Fruit fly (Drosophila melanogaster) whole organism: Measurements from ENCODE around the gene CG31650.

Experiments used
- CG8478 ChIP-seq: fragments of >200 bp; optimal IDR thresholded peaks from 2 replicates; lab custom pipeline; 2018; ENCODE audit warnings: inconsistent platforms
- Dll ChIP-seq: fragments of >200 bp; optimal IDR thresholded peaks from 2 replicates; lab custom pipeline; 2017
- EcR ChIP-seq, 2 experiments: fragments of >200 bp; optimal IDR thresholded peaks; 2 replicates each; lab custom pipeline; 2017; ENCODE audit warnings: missing biosample characterization in 2 of 2, missing genetic modification characterization in 2 of 2, missing genetic modification reagents in 2 of 2
- pan ChIP-seq: fragments of >200 bp; optimal IDR thresholded peaks from 2 replicates; lab custom pipeline; 2017
- psq ChIP-seq: fragments of >200 bp; optimal IDR thresholded peaks from 2 replicates; lab custom pipeline; 2017
- usp ChIP-seq: fragments of >200 bp; optimal IDR thresholded peaks from 2 replicates; lab custom pipeline; 2017; ENCODE audit warnings: missing biosample characterization, missing genetic modification characterization, mixed read lengths

CG31650 gene

dm6 chr2L:5037402-5037860 lies 7.1 kb downstream of the CG31650 start, which contains the start of the genes CG14042 and SP555:
Gene CG14042 (plus strand): TSS chr2L:5037709.
Gene SP555 (plus strand): TSS chr2L:5037709.
- TF ChIP-seq psq (lab: Kevin White, UChicago) = no peak
- no peak for TF ChIP-seq EcR (GFP tag; optimal IDR thresholded peaks at IDR 0.05; lab: Kevin White, UChicago)
- TF ChIP-seq CG8478 (lab: Kevin White, UChicago) = no peak
- TF ChIP-seq pan = no peak
- no peak for TF ChIP-seq Dll

dm6 chr2L:5036120-5036519 lies 8.4 kb downstream of the CG31650 start:
- TF ChIP-seq pan (no peak), usp (GFP tag; lab: Kevin White, UChicago) (no peak), EcR (GFP tag; optimal IDR thresholded peaks at IDR 0.05; lab: Kevin White, UChicago) (no peak), Dll (no peak), psq (lab: Kevin White, UChicago) (no peak), CG8478 (lab: Kevin White, UChicago) (no peak)

- TF ChIP-seq CG8478 (lab: Kevin White, UChicago) (no peak), pan (no peak), Dll (no peak), EcR (GFP tag; optimal IDR thresholded peaks at IDR 0.05; lab: Kevin White, UChicago) (no peak), usp (GFP tag; lab: Kevin White, UChicago) (no peak), psq (lab: Kevin White, UChicago) (no peak)
Measured at dm6 chr2L:5031886-5032285, 12.6 kb downstream of the CG31650 start.

- TF ChIP-seq usp (GFP tag; lab: Kevin White, UChicago) = no peak
- no peak for TF ChIP-seq pan
- TF ChIP-seq EcR (GFP tag; optimal IDR thresholded peaks at IDR 0.05; lab: Kevin White, UChicago) = no peak
- TF ChIP-seq psq (lab: Kevin White, UChicago) = no peak
- no peak for TF ChIP-seq Dll
- TF ChIP-seq CG8478 (lab: Kevin White, UChicago) = no peak
Measured at dm6 chr2L:5031399-5031798, 13.1 kb downstream of the CG31650 start.

- TF ChIP-seq pan (no peak), psq (lab: Kevin White, UChicago) (no peak), usp (GFP tag; lab: Kevin White, UChicago) (no peak), CG8478 (lab: Kevin White, UChicago) (no peak), EcR (GFP tag; optimal IDR thresholded peaks at IDR 0.05; lab: Kevin White, UChicago) (no peak), Dll (no peak)
Measured at dm6 chr2L:5030535-5030934, 14.0 kb downstream of the CG31650 start.

- no peak for TF ChIP-seq psq (lab: Kevin White, UChicago)
- no peak for TF ChIP-seq CG8478 (lab: Kevin White, UChicago)
- TF ChIP-seq EcR (GFP tag; optimal IDR thresholded peaks at IDR 0.05; lab: Kevin White, UChicago) = no peak
- TF ChIP-seq usp (GFP tag; lab: Kevin White, UChicago) = no peak
- TF ChIP-seq Dll = no peak
- no peak for TF ChIP-seq pan
Measured at dm6 chr2L:5029809-5030108, 14.8 kb downstream of the CG31650 start.

dm6 chr2L:5029049-5029808 lies 15.3 kb downstream of the CG31650 start, which contains the start of gene Col4a1:
Gene Col4a1 (plus strand): TSS chr2L:5029609.
- TF ChIP-seq Dll (no peak), usp (GFP tag; lab: Kevin White, UChicago) (no peak), EcR (GFP tag; optimal IDR thresholded peaks at IDR 0.05; lab: Kevin White, UChicago) (no peak), CG8478 (lab: Kevin White, UChicago) (no peak), psq (lab: Kevin White, UChicago) (no peak), pan (no peak)

dm6 chr2L:5028091-5028490 lies 16.4 kb downstream of the CG31650 start, which contains the start of gene vkg:
Gene vkg (minus strand): TSS chr2L:5028191.
- no peak for TF ChIP-seq usp (GFP tag; lab: Kevin White, UChicago)
- no peak for TF ChIP-seq CG8478 (lab: Kevin White, UChicago)
- TF ChIP-seq Dll = no peak
- TF ChIP-seq pan = no peak
- TF ChIP-seq EcR (GFP tag; optimal IDR thresholded peaks at IDR 0.05; lab: Kevin White, UChicago) = no peak
- TF ChIP-seq psq (lab: Kevin White, UChicago) = no peak

dm6 chr2L:5027321-5028069 lies 17.0 kb downstream of the CG31650 start:
- TF ChIP-seq psq (lab: Kevin White, UChicago) (no peak), CG8478 (lab: Kevin White, UChicago) (no peak), EcR (GFP tag; optimal IDR thresholded peaks at IDR 0.05; lab: Kevin White, UChicago) (no peak), Dll (no peak), pan (no peak), usp (GFP tag; lab: Kevin White, UChicago) (no peak)

- no peak for TF ChIP-seq usp (GFP tag; lab: Kevin White, UChicago)
- no peak for TF ChIP-seq CG8478 (lab: Kevin White, UChicago)
- TF ChIP-seq pan = no peak
- no peak for TF ChIP-seq psq (lab: Kevin White, UChicago)
- TF ChIP-seq Dll = no peak
- TF ChIP-seq EcR (GFP tag; optimal IDR thresholded peaks at IDR 0.05; lab: Kevin White, UChicago) = no peak
Measured at dm6 chr2L:5025557-5025956, 19.0 kb downstream of the CG31650 start.

dm6 chr2L:5022602-5023001 lies 21.9 kb downstream of the CG31650 start:
- TF ChIP-seq usp (GFP tag; lab: Kevin White, UChicago) (no peak), EcR (GFP tag; optimal IDR thresholded peaks at IDR 0.05; lab: Kevin White, UChicago) (no peak), psq (lab: Kevin White, UChicago) (no peak), pan (no peak), Dll (no peak), CG8478 (lab: Kevin White, UChicago) (no peak)

dm6 chr2L:5020479-5020878 lies 24.0 kb downstream of the CG31650 start:
- no peak for TF ChIP-seq CG8478 (lab: Kevin White, UChicago)
- no peak for TF ChIP-seq Dll
- TF ChIP-seq EcR (GFP tag; optimal IDR thresholded peaks at IDR 0.05; lab: Kevin White, UChicago) = no peak
- no peak for TF ChIP-seq pan
- no peak for TF ChIP-seq usp (GFP tag; lab: Kevin White, UChicago)
- TF ChIP-seq psq (lab: Kevin White, UChicago) = no peak
